Fruit fly (Drosophila melanogaster) whole organism, prepupa: Measurements from ENCODE around the gene CG6028.

Experiments used
- CG15336 ChIP-seq: fragments of 200-800 bp; sonication (Bioruptor generic); IDR thresholded peaks from 2 replicates; pipeline ENCODE4 v1.3.6; 2022; ENCODE audit warnings: missing biosample characterization, missing genetic modification characterization
- CG32006 ChIP-seq: fragments of 200-800 bp; sonication (Bioruptor generic); optimal IDR thresholded peaks from 3 replicates; lab custom pipeline; 2017; ENCODE audit warnings: missing biosample characterization, mild to moderate bottlenecking, missing genetic modification characterization
- CG34406 ChIP-seq: fragments of 200-800 bp; sonication (Bioruptor generic); optimal IDR thresholded peaks from 3 replicates; lab custom pipeline; 2016; ENCODE audit warnings: missing biosample characterization, missing genetic modification characterization
- CG6276 ChIP-seq: fragments of 200-800 bp; sonication (Bioruptor generic); optimal IDR thresholded peaks from 2 replicates; lab custom pipeline; 2017; ENCODE audit warnings: missing biosample characterization, mild to moderate bottlenecking, missing genetic modification characterization
- CG6808 ChIP-seq: fragments of 200-800 bp; sonication (Bioruptor generic); optimal IDR thresholded peaks from 3 replicates; lab custom pipeline; 2017; ENCODE audit warnings: missing biosample characterization, missing genetic modification characterization, mild to moderate bottlenecking, moderate library complexity, missing genetic modification reagents
- Ets96B ChIP-seq: fragments of 200-800 bp; optimal IDR thresholded peaks from 2 replicates; lab custom pipeline; 2019; ENCODE audit warnings: missing biosample characterization, mild to moderate bottlenecking, missing genetic modification characterization, moderate library complexity
- OdsH ChIP-seq: fragments of 200-800 bp; sonication (Bioruptor generic); optimal IDR thresholded peaks from 3 replicates; lab custom pipeline; 2016; ENCODE audit warnings: missing biosample characterization, missing genetic modification characterization
- lz ChIP-seq: fragments of 200-800 bp; sonication (Bioruptor generic); optimal IDR thresholded peaks from 3 replicates; lab custom pipeline; 2016; ENCODE audit warnings: missing biosample characterization, missing genetic modification characterization
- pdm3 ChIP-seq: fragments of 200-800 bp; sonication (Bioruptor generic); optimal IDR thresholded peaks from 3 replicates; lab custom pipeline; 2016; ENCODE audit warnings: missing biosample characterization, missing genetic modification characterization
- spab ChIP-seq: fragments of 200-800 bp; sonication (Bioruptor generic); optimal IDR thresholded peaks from 2 replicates; lab custom pipeline; 2017; ENCODE audit warnings: missing biosample characterization, mild to moderate bottlenecking, missing genetic modification characterization, missing genetic modification reagents
- ss ChIP-seq, 2 experiments: fragments of 200-800 bp; sonication (Bioruptor generic); optimal IDR thresholded peaks; 2 replicates in 1 of 2; 3 replicates in 1 of 2; lab custom pipeline; 2017 to 2018; ENCODE audit warnings: mild to moderate bottlenecking in 2 of 2, missing biosample characterization in 2 of 2, missing genetic modification characterization in 2 of 2, moderate library complexity in 1 of 2

DNA sequence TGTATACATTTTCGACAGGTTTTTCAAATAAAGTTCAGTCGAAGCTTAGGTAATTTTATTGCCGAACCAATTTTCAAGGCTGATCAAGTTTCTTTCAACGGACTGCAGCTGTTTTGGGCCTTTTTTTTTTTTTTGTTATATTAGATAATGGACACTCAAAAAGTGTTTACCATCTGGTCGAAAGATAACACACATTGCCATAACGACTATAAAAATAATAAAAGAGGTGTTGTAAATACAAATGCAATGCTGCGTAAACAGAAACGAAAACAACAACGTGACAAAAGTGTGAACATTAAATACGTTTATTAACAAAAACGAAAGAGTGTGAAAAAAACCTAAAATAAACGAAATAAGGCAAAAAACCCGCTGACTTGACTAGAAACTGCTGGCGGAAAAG lies 47.5 kb downstream of the CG6028 start:
- no peak for TF ChIP-seq CG32006
- TF ChIP-seq spab (GFP tag; lab: Kevin White, UChicago): no peak
- TF ChIP-seq lz (GFP tag; lab: Kevin White, UChicago): no peak
- no peak for TF ChIP-seq CG34406
- TF ChIP-seq OdsH (GFP tag; lab: Kevin White, UChicago): no peak
- no peak for TF ChIP-seq pdm3 (GFP tag; lab: Kevin White, UChicago)
- no peak for TF ChIP-seq Ets96B (tag; lab: Kevin White, UChicago)
- TF ChIP-seq CG15336: no peak
- no peak for TF ChIP-seq CG6808
- TF ChIP-seq ss (GFP tag; optimal IDR thresholded peaks at IDR 0.05; lab: Kevin White, UChicago): no peak
- no peak for TF ChIP-seq CG6276
